Fruit fly (Drosophila melanogaster) whole organism, embryonic: ENCODE results near the gene RSG7.
A peak's percentile ranks its signal among the peaks of the same experiment; 100 is the strongest.

Source experiments
- ATbp ChIP-seq: fragments of 200-800 bp; sonication (Bioruptor generic); optimal IDR thresholded peaks from 2 replicates; lab custom pipeline; 2017; ENCODE audit warnings: missing biosample characterization, mild to moderate bottlenecking, missing genetic modification characterization, missing genetic modification reagents
- BEAF-32 ChIP-seq: fragments of 200-800 bp; sonication (Bioruptor generic); optimal IDR thresholded peaks from 3 replicates; lab custom pipeline; 2017; ENCODE audit warnings: missing biosample characterization, missing genetic modification characterization, mild to moderate bottlenecking, moderate library complexity, missing genetic modification reagents
- CG10209 ChIP-seq: fragments of 200-800 bp; sonication (Bioruptor generic); optimal IDR thresholded peaks from 3 replicates; lab custom pipeline; 2017; ENCODE audit warnings: missing biosample characterization, mild to moderate bottlenecking, missing genetic modification characterization, missing genetic modification reagents
- CG10431 ChIP-seq: fragments of 200-800 bp; sonication (Bioruptor generic); optimal IDR thresholded peaks from 3 replicates; lab custom pipeline; 2018; ENCODE audit warnings: missing biosample characterization, mild to moderate bottlenecking, missing genetic modification characterization
- CG10543 ChIP-seq: fragments of 200-800 bp; sonication (Bioruptor generic); optimal IDR thresholded peaks from 3 replicates; lab custom pipeline; 2017; ENCODE audit warnings: missing biosample characterization, mild to moderate bottlenecking, missing genetic modification characterization, moderate library complexity
- CG13287 ChIP-seq: fragments of 200-800 bp; sonication (Bioruptor generic); IDR thresholded peaks from 2 replicates; pipeline ENCODE4 v1.3.6; 2022; ENCODE audit warnings: missing biosample characterization, missing genetic modification characterization; ENCODE audit not compliant: partially characterized antibody
- CG13296 ChIP-seq: fragments of 200-800 bp; sonication (Bioruptor generic); optimal IDR thresholded peaks from 3 replicates; lab custom pipeline; 2018; ENCODE audit warnings: missing biosample characterization, mild to moderate bottlenecking, missing genetic modification characterization
- CG14014 ChIP-seq: fragments of 200-800 bp; sonication (Bioruptor generic); IDR thresholded peaks from 2 replicates; pipeline ENCODE4 v1.3.6; 2022; ENCODE audit warnings: missing biosample characterization, missing genetic modification characterization
- CG15514 ChIP-seq: fragments of 200-800 bp; sonication (Bioruptor generic); optimal IDR thresholded peaks from 3 replicates; lab custom pipeline; 2017; ENCODE audit warnings: missing biosample characterization, missing genetic modification characterization, mild to moderate bottlenecking, moderate library complexity, missing genetic modification reagents
- CG1832 ChIP-seq: fragments of 200-800 bp; sonication (Bioruptor generic); optimal IDR thresholded peaks from 2 replicates; lab custom pipeline; 2017; ENCODE audit warnings: missing biosample characterization, mild to moderate bottlenecking, missing genetic modification characterization, inconsistent platforms
- CG2712 ChIP-seq: fragments of 200-800 bp; optimal IDR thresholded peaks from 3 replicates; lab custom pipeline; 2019; ENCODE audit warnings: missing biosample characterization, mild to moderate bottlenecking, missing genetic modification characterization, moderate library complexity
- CG31441 ChIP-seq: fragments of 200-800 bp; sonication (Bioruptor generic); IDR thresholded peaks from 2 replicates; pipeline ENCODE4 v1.3.6; 2022; ENCODE audit warnings: missing biosample characterization, missing genetic modification characterization
- CG4328 ChIP-seq: fragments of 200-800 bp; sonication (Bioruptor generic); optimal IDR thresholded peaks from 3 replicates; lab custom pipeline; 2017; ENCODE audit warnings: missing biosample characterization, missing genetic modification reagents, missing genetic modification characterization
- CG6272 ChIP-seq: fragments of 200-800 bp; sonication (Bioruptor generic); IDR thresholded peaks from 2 replicates; pipeline ENCODE4 v1.3.6; 2022; ENCODE audit warnings: missing biosample characterization, missing genetic modification characterization
- CG8478 ChIP-seq: fragments of >200 bp; optimal IDR thresholded peaks from 2 replicates; lab custom pipeline; 2018
- Deaf1 ChIP-seq: fragments of 200-800 bp; optimal IDR thresholded peaks from 3 replicates; lab custom pipeline; 2019; ENCODE audit warnings: missing biosample characterization, mild to moderate bottlenecking, missing genetic modification characterization, moderate library complexity
- Dek ChIP-seq: fragments of 200-800 bp; sonication (Bioruptor generic); optimal IDR thresholded peaks from 3 replicates; lab custom pipeline; 2019; ENCODE audit warnings: missing biosample characterization, mild to moderate bottlenecking, missing genetic modification characterization, moderate library complexity
- Dref ChIP-seq: fragments of 200-800 bp; sonication (Bioruptor generic); IDR thresholded peaks from 2 replicates; pipeline ENCODE4 v1.3.6; 2022; ENCODE audit warnings: missing biosample characterization, missing genetic modification characterization
- E2f1 ChIP-seq: fragments of 200-800 bp; sonication (Bioruptor generic); IDR thresholded peaks from 2 replicates; pipeline ENCODE4 v1.3.6; 2022; ENCODE audit warnings: missing biosample characterization, missing genetic modification characterization
- Eip74EF ChIP-seq, 2 experiments: fragments of 200-800 bp in 1 of 2; fragments of >200 bp in 1 of 2; sonication (Bioruptor generic) in 1 of 2; optimal IDR thresholded peaks; 2 replicates each; lab custom pipeline; 2017 to 2019; ENCODE audit warnings: missing biosample characterization in 2 of 2, missing genetic modification characterization in 2 of 2, mild to moderate bottlenecking in 1 of 2, moderate library complexity in 1 of 2
- Ets97D ChIP-seq: fragments of 200-800 bp; sonication (Bioruptor generic); optimal IDR thresholded peaks from 3 replicates; lab custom pipeline; 2016; ENCODE audit warnings: missing biosample characterization, missing genetic modification characterization
- H15 ChIP-seq: fragments of 200-800 bp; sonication (Bioruptor generic); IDR thresholded peaks from 3 replicates; pipeline ENCODE4 v1.3.6; 2022; ENCODE audit warnings: missing biosample characterization, missing genetic modification characterization
- H2.0 ChIP-seq: fragments of 200-800 bp; sonication (Bioruptor generic); IDR thresholded peaks from 2 replicates; pipeline ENCODE4 v1.3.6; 2022; ENCODE audit warnings: missing biosample characterization, missing genetic modification characterization
- Hmx ChIP-seq: fragments of 200-800 bp; sonication (Bioruptor generic); optimal IDR thresholded peaks from 2 replicates; lab custom pipeline; 2016; ENCODE audit warnings: missing biosample characterization, missing genetic modification characterization
- MBD-R2 ChIP-seq: fragments of 200-800 bp; sonication (Bioruptor generic); IDR thresholded peaks from 2 replicates; pipeline ENCODE4 v1.3.6; 2022; ENCODE audit warnings: missing biosample characterization, missing genetic modification characterization
- MTF-1 ChIP-seq: fragments of 200-800 bp; sonication (Bioruptor generic); optimal IDR thresholded peaks from 2 replicates; lab custom pipeline; 2018; ENCODE audit warnings: missing biosample characterization, mild to moderate bottlenecking, missing genetic modification characterization, borderline replicate concordance
- Med ChIP-seq: fragments of 200-800 bp; sonication (Bioruptor generic); peaks from one replicate; lab custom pipeline; 2016; ENCODE audit warnings: missing biosample characterization, missing genetic modification characterization, mild to moderate bottlenecking, inconsistent platforms, moderate library complexity
- Myb ChIP-seq: fragments of 200-800 bp; sonication (Bioruptor generic); optimal IDR thresholded peaks from 2 replicates; lab custom pipeline; 2016; ENCODE audit warnings: missing biosample characterization, missing genetic modification characterization
- Sry-β ChIP-seq: fragments of 200-800 bp; sonication (Bioruptor generic); optimal IDR thresholded peaks from 2 replicates; lab custom pipeline; 2018; ENCODE audit warnings: missing biosample characterization, mild to moderate bottlenecking, missing genetic modification characterization, moderate library complexity
- Stat92E ChIP-seq, 3 experiments: fragments of >200 bp in 2 of 3; fragments of 200-800 bp in 1 of 3; sonication (Bioruptor generic) in 1 of 3; optimal IDR thresholded peaks; 2 replicates each; lab custom pipeline; 2017 to 2019; ENCODE audit warnings: missing biosample characterization in 3 of 3, missing genetic modification characterization in 3 of 3, mild to moderate bottlenecking in 1 of 3, moderate library complexity in 1 of 3
- Trl ChIP-seq, 3 experiments: fragments of >200 bp in 2 of 3; fragments of 200-800 bp in 1 of 3; sonication (Bioruptor generic) in 1 of 3; optimal IDR thresholded peaks; 2 replicates in 1 of 3; 3 replicates in 2 of 3; lab custom pipeline; 2016 to 2017; ENCODE audit warnings: missing biosample characterization in 1 of 3, missing genetic modification characterization in 1 of 3
- ase ChIP-seq: fragments of 200-800 bp; sonication (Bioruptor generic); IDR thresholded peaks from 3 replicates; pipeline ENCODE4 v1.3.6; 2022; ENCODE audit warnings: missing biosample characterization, missing genetic modification characterization
- ato ChIP-seq: fragments of 200-800 bp; sonication (Bioruptor generic); IDR thresholded peaks from 2 replicates; pipeline ENCODE4 v1.3.6; 2022; ENCODE audit warnings: missing biosample characterization, missing genetic modification characterization; ENCODE audit not compliant: partially characterized antibody
- cg ChIP-seq: fragments of 200-800 bp; sonication (Bioruptor generic); optimal IDR thresholded peaks from 3 replicates; lab custom pipeline; 2019; ENCODE audit warnings: missing biosample characterization, mild to moderate bottlenecking, missing genetic modification characterization, moderate library complexity
- chif ChIP-seq, 2 experiments: fragments of 200-800 bp; sonication (Bioruptor generic); optimal IDR thresholded peaks; 3 replicates each; lab custom pipeline; 2016; ENCODE audit warnings: missing biosample characterization in 2 of 2, missing genetic modification characterization in 2 of 2
- corto ChIP-seq: fragments of 200-800 bp; sonication (Bioruptor generic); optimal IDR thresholded peaks from 2 replicates; lab custom pipeline; 2016; ENCODE audit warnings: missing biosample characterization, mild to moderate bottlenecking, missing genetic modification characterization, moderate library complexity
- crp ChIP-seq, 2 experiments: fragments of 200-800 bp; sonication (Bioruptor generic); optimal IDR thresholded peaks; 2 replicates in 1 of 2; 3 replicates in 1 of 2; lab custom pipeline; 2017; ENCODE audit warnings: missing biosample characterization in 2 of 2, missing genetic modification characterization in 2 of 2, mild to moderate bottlenecking in 1 of 2, moderate library complexity in 1 of 2
- cwo ChIP-seq: fragments of 200-800 bp; sonication (Bioruptor generic); optimal IDR thresholded peaks from 3 replicates; lab custom pipeline; 2017; ENCODE audit warnings: missing biosample characterization, missing genetic modification characterization, mild to moderate bottlenecking, moderate library complexity, missing genetic modification reagents
- ewg ChIP-seq: fragments of 200-800 bp; sonication (Bioruptor generic); optimal IDR thresholded peaks from 3 replicates; lab custom pipeline; 2017; ENCODE audit warnings: mild to moderate bottlenecking, missing biosample characterization, missing genetic modification reagents, missing genetic modification characterization
- gsb ChIP-seq: fragments of 200-800 bp; sonication (Bioruptor generic); IDR thresholded peaks from 2 replicates; pipeline ENCODE4 v1.3.6; 2022; ENCODE audit warnings: missing biosample characterization, missing genetic modification characterization
- hb ChIP-seq: fragments of 200-800 bp; sonication (Bioruptor generic); IDR thresholded peaks from 3 replicates; pipeline ENCODE4 v1.3.6; 2022; ENCODE audit warnings: missing biosample characterization, missing genetic modification characterization; ENCODE audit not compliant: partially characterized antibody
- her ChIP-seq: fragments of 200-800 bp; sonication (Bioruptor generic); optimal IDR thresholded peaks from 2 replicates; lab custom pipeline; 2016; ENCODE audit warnings: missing biosample characterization, missing genetic modification characterization
- mirr ChIP-seq: fragments of 200-800 bp; sonication (Bioruptor generic); optimal IDR thresholded peaks from 3 replicates; lab custom pipeline; 2018; ENCODE audit warnings: missing biosample characterization, mild to moderate bottlenecking, missing genetic modification characterization
- onecut ChIP-seq: fragments of 200-800 bp; sonication (Bioruptor generic); IDR thresholded peaks from 2 replicates; pipeline ENCODE4 v1.3.6; 2022; ENCODE audit warnings: missing biosample characterization, missing genetic modification characterization
- pfk ChIP-seq: fragments of 200-800 bp; sonication (Bioruptor generic); optimal IDR thresholded peaks from 2 replicates; lab custom pipeline; 2018; ENCODE audit warnings: missing biosample characterization, mild to moderate bottlenecking, missing genetic modification characterization, moderate library complexity
- pzg ChIP-seq: fragments of 200-800 bp; sonication (Bioruptor generic); optimal IDR thresholded peaks from 3 replicates; lab custom pipeline; 2018; ENCODE audit warnings: missing biosample characterization, mild to moderate bottlenecking, missing genetic modification characterization, moderate library complexity
- sc ChIP-seq, 3 experiments: fragments of >200 bp in 2 of 3; fragments of 200-800 bp in 1 of 3; sonication (Bioruptor generic) in 1 of 3; optimal IDR thresholded peaks; 2 replicates in 2 of 3; 3 replicates in 1 of 3; lab custom pipeline; 2017; ENCODE audit warnings: mild to moderate bottlenecking in 1 of 3, missing biosample characterization in 1 of 3, missing genetic modification characterization in 1 of 3, missing genetic modification reagents in 1 of 3
- sens-2 ChIP-seq: fragments of 200-800 bp; sonication (Bioruptor generic); IDR thresholded peaks from 2 replicates; pipeline ENCODE4 v1.3.6; 2022; ENCODE audit warnings: missing biosample characterization, missing genetic modification characterization

Gene RSG7

DNA sequence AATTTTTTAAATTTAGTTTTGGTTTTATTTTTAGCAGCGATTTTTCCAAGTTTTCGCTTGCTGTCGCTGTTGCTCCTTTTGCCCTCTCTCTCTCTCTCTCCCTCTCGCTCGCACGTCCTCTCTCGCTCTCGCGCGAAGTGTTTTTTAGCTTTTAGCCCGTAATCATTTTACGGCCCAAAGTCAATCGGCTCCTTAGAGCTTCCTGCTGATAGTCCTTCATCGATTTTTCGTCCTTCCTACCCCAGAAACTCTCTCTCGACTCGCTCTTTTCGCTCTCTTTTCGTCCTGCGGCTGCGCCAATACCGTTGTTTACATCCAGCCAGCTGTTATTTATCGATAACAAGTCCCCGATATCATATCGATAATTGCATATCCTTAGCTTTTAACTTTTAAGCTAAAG is at the start of gene RSG7:
Gene RSG7 (minus strand): TSS at position 139 of the 400 bp plus-strand sequence.
- no peak for TF ChIP-seq CG4328 (GFP tag; lab: Kevin White, UChicago)
- peak; percentile 32 to 57 for TF ChIP-seq Trl (optimal IDR thresholded peaks at IDR 0.05; lab: Kevin White, UChicago)
- no peak for TF ChIP-seq Trl (GFP tag; optimal IDR thresholded peaks at IDR 0.05; lab: Kevin White, UChicago)
- no peak for TF ChIP-seq CG10431
- TF ChIP-seq gsb (GFP tag; lab: Robert Waterston, UW) = no peak
- TF ChIP-seq sc (optimal IDR thresholded peaks at IDR 0.05; lab: Kevin White, UChicago) = no peak
- no peak for TF ChIP-seq sc (GFP tag; optimal IDR thresholded peaks at IDR 0.05; lab: Kevin White, UChicago)
- TF ChIP-seq chif (GFP tag; optimal IDR thresholded peaks at IDR 0.05; lab: Kevin White, UChicago) = no peak
- no peak for TF ChIP-seq CG6272 (GFP tag; lab: Robert Waterston, UW)
- TF ChIP-seq CG13287 = peak; percentile 9; the same call in 1 of the 2 replicates
- peak; percentile 89 for TF ChIP-seq ewg
- no peak for TF ChIP-seq sens-2
- TF ChIP-seq pzg = peak; percentile 3
- peak; percentile 42 for TF ChIP-seq Dref
- peak; percentile 27; the same call in 1 of the 2 replicates for TF ChIP-seq MBD-R2 (GFP tag; lab: Robert Waterston, UW)
- no peak for TF ChIP-seq E2f1
- no peak for TF ChIP-seq pfk (GFP tag; lab: Kevin White, UChicago)
- TF ChIP-seq Myb = no peak
- TF ChIP-seq H15 (GFP tag; lab: Robert Waterston, UW) = no peak
- TF ChIP-seq Deaf1 (tag; lab: Kevin White, UChicago) = peak; percentile 5
- no peak for TF ChIP-seq her
- peak in 1 of 2 experiments; percentile 35 for TF ChIP-seq crp (GFP tag; optimal IDR thresholded peaks at IDR 0.05; lab: Kevin White, UChicago)
- TF ChIP-seq BEAF-32 (GFP tag; lab: Kevin White, UChicago) = peak; percentile 1
- TF ChIP-seq Eip74EF (GFP tag; optimal IDR thresholded peaks at IDR 0.05; lab: Kevin White, UChicago) = no peak
- no peak for TF ChIP-seq CG2712
- no peak for TF ChIP-seq CG8478
- TF ChIP-seq CG1832 = peak; percentile 34
- no peak for TF ChIP-seq Hmx (GFP tag; lab: Kevin White, UChicago)
- TF ChIP-seq ato = no peak
- TF ChIP-seq onecut (GFP tag; lab: Robert Waterston, UW) = peak; percentile 98

DNA sequence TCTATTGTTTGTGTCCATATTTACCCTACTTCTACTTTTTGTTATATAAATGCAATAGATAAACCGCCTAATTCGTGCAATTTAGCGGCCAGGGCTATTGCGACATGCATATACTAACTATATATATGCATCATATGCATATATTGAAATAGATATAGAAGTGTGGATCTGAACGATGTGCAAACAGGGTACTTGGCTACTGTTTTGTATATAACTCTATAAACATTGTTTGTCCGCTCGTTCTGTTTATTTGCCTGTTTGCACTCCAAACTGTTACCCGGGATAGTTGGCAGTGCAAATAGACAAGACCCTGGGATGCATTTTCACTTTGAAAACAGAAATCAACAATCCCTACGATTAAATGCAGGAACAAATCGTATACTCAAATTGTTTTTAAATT is 48.8 kb upstream of the RSG7 start:
- TF ChIP-seq Med (GFP tag; lab: Kevin White, UChicago) (peak; percentile 28), cg (GFP tag; lab: Kevin White, UChicago) (no peak), CG14014 (GFP tag; lab: Robert Waterston, UW) (no peak), Sry-β (GFP tag; lab: Kevin White, UChicago) (no peak), H2.0 (GFP tag; lab: Robert Waterston, UW) (no peak)

DNA sequence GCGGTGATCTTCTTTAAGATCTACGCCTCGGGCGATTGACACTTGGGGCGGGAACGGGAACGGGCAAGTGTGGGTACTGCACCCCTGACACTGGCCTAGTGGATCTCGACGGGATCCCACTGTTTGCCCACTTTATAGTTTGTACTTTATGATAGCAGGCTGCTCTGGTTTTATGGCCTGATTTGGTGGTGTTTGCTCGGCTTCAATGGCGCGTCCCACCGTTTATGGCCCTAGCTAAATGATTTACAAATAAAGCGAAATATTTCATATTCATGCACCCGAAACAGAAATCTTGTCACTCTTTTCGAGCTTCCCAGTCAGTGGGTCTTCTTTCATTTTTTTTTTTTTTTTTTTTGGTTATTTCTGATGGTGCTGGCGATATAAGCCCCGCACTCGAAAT is 46.4 kb upstream of the RSG7 start:
- no peak for TF ChIP-seq Ets97D (GFP tag; lab: Kevin White, UChicago)
- no peak for TF ChIP-seq CG10209
- no peak for TF ChIP-seq CG31441 (GFP tag; lab: Robert Waterston, UW)
- TF ChIP-seq CG15514 (GFP tag; lab: Kevin White, UChicago) = peak; percentile 37
- peak; percentile 2 for TF ChIP-seq mirr
- TF ChIP-seq corto = no peak
- peak; percentile 2 for TF ChIP-seq CG10543 (GFP tag; lab: Kevin White, UChicago)
- TF ChIP-seq pzg = no peak
- TF ChIP-seq hb (GFP tag; lab: Robert Waterston, UW) = no peak
- TF ChIP-seq ATbp (GFP tag; lab: Kevin White, UChicago) = peak; percentile 35
- TF ChIP-seq Stat92E (GFP tag; optimal IDR thresholded peaks at IDR 0.05; lab: Kevin White, UChicago) = no peak
- TF ChIP-seq Dek (tag; lab: Kevin White, UChicago) = no peak
- peak; percentile 57 for TF ChIP-seq CG13296 (GFP tag; lab: Kevin White, UChicago)
- TF ChIP-seq cwo (GFP tag; lab: Kevin White, UChicago) = peak; percentile 9
- no peak for TF ChIP-seq ase (GFP tag; lab: Robert Waterston, UW)
- TF ChIP-seq CG14014 (GFP tag; lab: Robert Waterston, UW) = peak; percentile 12; the same call in 1 of the 2 replicates
- peak; percentile 31 for TF ChIP-seq MTF-1 (GFP tag; lab: Kevin White, UChicago)
